Fruit fly (Drosophila melanogaster) whole organism, wandering third instar larva: ENCODE data around the gene CG42654.
A peak's percentile ranks its signal among the peaks of the same experiment; 100 is the strongest.

Experiments
- Abd-B ChIP-seq: fragments of >200 bp; optimal IDR thresholded peaks from 2 replicates; lab custom pipeline; 2017; ENCODE audit warnings: missing biosample characterization, missing genetic modification characterization
- CG32264 ChIP-seq: fragments of 200-800 bp; sonication (Bioruptor generic); optimal IDR thresholded peaks from 2 replicates; lab custom pipeline; 2016; ENCODE audit warnings: missing biosample characterization, missing genetic modification characterization
- CG9705 ChIP-seq: fragments of 200-800 bp; sonication (Bioruptor generic); optimal IDR thresholded peaks from 2 replicates; lab custom pipeline; 2018; ENCODE audit warnings: missing biosample characterization, mild to moderate bottlenecking, missing genetic modification characterization
- CrebA ChIP-seq: fragments of 200-800 bp; sonication (Bioruptor generic); optimal IDR thresholded peaks from 2 replicates; lab custom pipeline; 2016; ENCODE audit warnings: missing biosample characterization, mild to moderate bottlenecking, missing genetic modification characterization, borderline replicate concordance
- Dif ChIP-seq: fragments of 200-275, 200-300 bp; sonication (Bioruptor generic); optimal IDR thresholded peaks from 2 replicates; lab custom pipeline; 2018; ENCODE audit warnings: missing biosample characterization, missing genetic modification characterization; ENCODE audit not compliant: partially characterized antibody
- GATAd ChIP-seq: sonication (Bioruptor generic); optimal IDR thresholded peaks from 2 replicates; lab custom pipeline; 2016; ENCODE audit warnings: missing biosample characterization, missing genetic modification characterization
- HLH106 ChIP-seq: fragments of 200-800 bp; optimal IDR thresholded peaks from 3 replicates; lab custom pipeline; 2019; ENCODE audit warnings: missing biosample characterization, mild to moderate bottlenecking, missing genetic modification characterization, moderate library complexity
- Hnf4 ChIP-seq: fragments of 200-800 bp; sonication (Bioruptor generic); optimal IDR thresholded peaks from 2 replicates; lab custom pipeline; 2016; ENCODE audit warnings: missing biosample characterization, mild to moderate bottlenecking, missing genetic modification characterization
- Hr78 ChIP-seq: fragments of >200 bp; optimal IDR thresholded peaks from 2 replicates; lab custom pipeline; 2017; ENCODE audit warnings: missing biosample characterization, missing genetic modification characterization
- Hr83 ChIP-seq: fragments of 200-300 bp; sonication (Bioruptor generic); optimal IDR thresholded peaks from 2 replicates; lab custom pipeline; 2016; ENCODE audit warnings: missing biosample characterization, mild to moderate bottlenecking, missing genetic modification characterization, moderate library complexity; ENCODE audit not compliant: poor library complexity, severe bottlenecking
- Jra ChIP-seq: sonication (Bioruptor generic); optimal IDR thresholded peaks from 2 replicates; lab custom pipeline; 2016; ENCODE audit warnings: missing biosample characterization, missing genetic modification characterization
- Mio ChIP-seq: sonication (Bioruptor generic); optimal IDR thresholded peaks from 2 replicates; lab custom pipeline; 2016; ENCODE audit warnings: missing biosample characterization, missing genetic modification characterization
- Myc ChIP-seq: fragments of >200 bp; optimal IDR thresholded peaks from 2 replicates; lab custom pipeline; 2017
- N ChIP-seq: fragments of >200 bp; optimal IDR thresholded peaks from 2 replicates; lab custom pipeline; 2018; ENCODE audit warnings: missing biosample characterization, missing external identifiers, missing genetic modification characterization
- OdsH ChIP-seq: fragments of 200-800 bp; sonication (Bioruptor generic); optimal IDR thresholded peaks from 2 replicates; lab custom pipeline; 2016; ENCODE audit warnings: missing biosample characterization, mild to moderate bottlenecking, missing genetic modification characterization
- Rel ChIP-seq, 2 experiments: fragments of 200-800 bp; sonication (Bioruptor generic) in 1 of 2; optimal IDR thresholded peaks; 2 replicates in 1 of 2; 3 replicates in 1 of 2; lab custom pipeline; 2016 to 2019; ENCODE audit warnings: mild to moderate bottlenecking in 2 of 2, missing biosample characterization in 2 of 2, missing genetic modification characterization in 2 of 2, moderate library complexity in 1 of 2
- Sp1 ChIP-seq: fragments of 200-800 bp; sonication (Bioruptor generic); optimal IDR thresholded peaks from 3 replicates; lab custom pipeline; 2019; ENCODE audit warnings: missing biosample characterization, mild to moderate bottlenecking, missing genetic modification characterization, moderate library complexity
- Vsx2 ChIP-seq: fragments of 200-300, 225-300 bp; sonication (Bioruptor generic); optimal IDR thresholded peaks from 2 replicates; lab custom pipeline; 2018; ENCODE audit warnings: missing biosample characterization, missing genetic modification characterization; ENCODE audit not compliant: partially characterized antibody
- br ChIP-seq: fragments of 200-800 bp; sonication (Bioruptor generic); optimal IDR thresholded peaks from 2 replicates; lab custom pipeline; 2016; ENCODE audit warnings: missing biosample characterization, missing genetic modification characterization
- brk ChIP-seq: fragments of 200-800 bp; sonication (Bioruptor generic); optimal IDR thresholded peaks from 2 replicates; lab custom pipeline; 2016; ENCODE audit warnings: missing biosample characterization, mild to moderate bottlenecking, missing genetic modification characterization
- dl ChIP-seq, 2 experiments: fragments of 175-275, 200-275 bp in 1 of 2; fragments of 200-275 bp in 1 of 2; sonication (Bioruptor generic); optimal IDR thresholded peaks; lab custom pipeline; 2018; ENCODE audit warnings: mild to moderate bottlenecking in 2 of 2, missing biosample characterization in 2 of 2, missing genetic modification characterization in 2 of 2, moderate library complexity in 2 of 2; ENCODE audit not compliant: partially characterized antibody in 2 of 2, insufficient read depth in 1 of 2
- dmrt93B ChIP-seq: fragments of 200-800 bp; sonication (Bioruptor generic); optimal IDR thresholded peaks from 2 replicates; lab custom pipeline; 2018; ENCODE audit warnings: missing biosample characterization, mild to moderate bottlenecking, missing genetic modification characterization
- dsf ChIP-seq: sonication (Bioruptor generic); optimal IDR thresholded peaks from 2 replicates; lab custom pipeline; 2016; ENCODE audit warnings: missing biosample characterization, missing genetic modification characterization, borderline replicate concordance
- ey ChIP-seq: fragments of 200-800 bp; sonication (Bioruptor generic); optimal IDR thresholded peaks from 2 replicates; lab custom pipeline; 2016; ENCODE audit warnings: missing biosample characterization, missing genetic modification characterization
- foxo ChIP-seq, 2 experiments: fragments of 200-800 bp; sonication (Bioruptor generic); optimal IDR thresholded peaks; 2 replicates in 1 of 2; 3 replicates in 1 of 2; lab custom pipeline; 2016 to 2017; ENCODE audit warnings: missing biosample characterization in 2 of 2, missing genetic modification characterization in 2 of 2
- fru ChIP-seq: fragments of 200-800 bp; sonication (Bioruptor generic); optimal IDR thresholded peaks from 3 replicates; lab custom pipeline; 2016; ENCODE audit warnings: missing biosample characterization, mild to moderate bottlenecking, missing genetic modification characterization
- h ChIP-seq: fragments of 200-800 bp; sonication (Bioruptor generic); optimal IDR thresholded peaks from 3 replicates; lab custom pipeline; 2016; ENCODE audit warnings: missing biosample characterization, mild to moderate bottlenecking, missing genetic modification characterization
- jim ChIP-seq: fragments of 175-275, 200-325 bp; sonication (Bioruptor generic); optimal IDR thresholded peaks from 2 replicates; lab custom pipeline; 2016; ENCODE audit warnings: missing biosample characterization, mild to moderate bottlenecking, missing genetic modification characterization
- lola ChIP-seq: fragments of >200 bp; optimal IDR thresholded peaks from 2 replicates; lab custom pipeline; 2017; ENCODE audit warnings: missing biosample characterization, missing genetic modification characterization
- pan ChIP-seq: fragments of >200 bp; optimal IDR thresholded peaks from 2 replicates; lab custom pipeline; 2017
- psq ChIP-seq: fragments of 200-800 bp; sonication (Bioruptor generic); optimal IDR thresholded peaks from 3 replicates; lab custom pipeline; 2017; ENCODE audit warnings: missing biosample characterization, mild to moderate bottlenecking, missing genetic modification characterization, moderate library complexity
- rgr ChIP-seq: fragments of 200-800 bp; sonication (Bioruptor generic); optimal IDR thresholded peaks from 3 replicates; lab custom pipeline; 2016; ENCODE audit warnings: missing biosample characterization, mild to moderate bottlenecking, missing genetic modification characterization
- sage ChIP-seq: fragments of 200-800 bp; sonication (Bioruptor generic); optimal IDR thresholded peaks from 2 replicates; lab custom pipeline; 2016; ENCODE audit warnings: missing biosample characterization, mild to moderate bottlenecking, missing genetic modification characterization
- sv ChIP-seq: fragments of 200-800 bp; sonication (Bioruptor generic); optimal IDR thresholded peaks from 3 replicates; lab custom pipeline; 2016; ENCODE audit warnings: missing biosample characterization, missing genetic modification characterization
- tai ChIP-seq: sonication (Bioruptor generic); optimal IDR thresholded peaks from 2 replicates; lab custom pipeline; 2016; ENCODE audit warnings: missing biosample characterization, missing genetic modification characterization
- usp ChIP-seq: fragments of >200 bp; optimal IDR thresholded peaks from 2 replicates; lab custom pipeline; 2017; ENCODE audit warnings: missing biosample characterization, missing genetic modification characterization
- woc ChIP-seq: sonication (Bioruptor generic); optimal IDR thresholded peaks from 2 replicates; lab custom pipeline; 2016; ENCODE audit warnings: missing biosample characterization, mild to moderate bottlenecking, missing genetic modification characterization

The CG42654 gene

dm6 chr3L:20000878-20001640 lies 46.7 kb upstream of the CG42654 start:
- TF ChIP-seq Hr78 (GFP tag; lab: Kevin White, UChicago) (no peak), OdsH (GFP tag; lab: Kevin White, UChicago) (no peak), fru (GFP tag; lab: Kevin White, UChicago) (peak; percentile 41), woc (GFP tag; lab: Kevin White, UChicago) (peak; percentile 56)

DNA sequence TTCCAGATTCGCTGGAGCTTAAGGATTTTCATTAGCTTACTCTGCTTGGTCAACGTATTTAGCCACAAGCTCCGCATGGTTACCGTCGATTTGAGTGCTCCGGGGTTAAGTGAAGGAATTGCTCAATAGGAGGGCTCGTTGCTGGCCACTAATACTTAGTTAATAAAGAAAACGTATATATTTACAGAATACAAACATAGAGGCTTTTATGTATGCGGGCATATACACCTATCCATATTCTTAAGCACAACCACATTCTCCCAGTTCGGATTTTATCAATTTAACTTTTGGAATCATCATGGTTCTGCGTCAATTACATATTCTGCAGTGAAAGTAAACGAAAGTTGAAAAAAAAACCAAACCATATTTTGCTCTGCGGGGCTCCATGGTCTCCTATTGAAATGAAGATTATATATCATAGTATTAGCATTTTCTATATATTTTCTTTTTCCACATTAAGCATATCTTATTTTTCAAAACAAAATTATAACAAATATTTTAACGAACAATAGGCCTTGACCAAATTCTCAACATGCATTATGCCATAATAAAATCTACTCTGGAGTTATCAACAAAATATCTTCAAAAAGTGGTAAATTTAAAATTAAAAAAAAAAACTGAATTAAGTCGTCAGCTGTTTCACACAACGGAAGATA lies 45.9 kb upstream of the CG42654 start, which contains the start of the genes Tom20 and Gabat:
Gene Tom20, plus strand, starts transcription at position 564 of the 656 bp plus-strand sequence.
Gene Gabat, minus strand, starts transcription at position 606 of the 656 bp plus-strand sequence.
- TF ChIP-seq dl (GFP tag; optimal IDR thresholded peaks at IDR 0.05; lab: Kevin White, UChicago; ENCODE audit: insufficient read depth in 1 of 2, partially characterized antibody in 2 of 2) (no peak), lola (no peak)

DNA sequence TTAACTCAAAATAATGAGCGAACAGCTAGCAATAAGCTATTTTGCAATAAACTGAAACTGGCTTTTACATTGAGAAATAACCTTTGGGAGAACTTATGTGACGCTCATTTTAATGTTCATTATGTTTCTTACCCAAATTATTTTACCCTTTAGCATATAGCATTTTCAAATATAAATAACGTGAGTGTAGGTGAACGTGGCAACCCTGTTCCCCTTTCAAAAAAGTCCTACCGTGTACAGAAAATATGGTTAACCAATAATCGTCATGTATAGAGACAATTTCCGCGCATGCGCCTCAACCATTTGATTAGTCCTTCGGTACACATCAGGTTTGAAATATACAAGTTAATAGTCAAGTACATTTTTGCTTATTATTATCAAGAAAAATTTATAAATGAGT lies 39.7 kb upstream of the CG42654 start:
- no peak for TF ChIP-seq ey (GFP tag; lab: Kevin White, UChicago)
- TF ChIP-seq dl (GFP tag; optimal IDR thresholded peaks at IDR 0.05; lab: Kevin White, UChicago; ENCODE audit: insufficient read depth in 1 of 2, partially characterized antibody in 2 of 2), result no peak
- no peak for TF ChIP-seq rgr (GFP tag; lab: Kevin White, UChicago)
- TF ChIP-seq Vsx2 (GFP tag; lab: Kevin White, UChicago), result no peak
- TF ChIP-seq Hr83, result no peak
- no peak for TF ChIP-seq tai (GFP tag; lab: Kevin White, UChicago)
- no peak for TF ChIP-seq OdsH (GFP tag; lab: Kevin White, UChicago)
- no peak for TF ChIP-seq HLH106
- no peak for TF ChIP-seq dmrt93B
- TF ChIP-seq br (GFP tag; lab: Kevin White, UChicago), result no peak
- no peak for TF ChIP-seq sage (GFP tag; lab: Kevin White, UChicago)
- no peak for TF ChIP-seq N
- no peak for TF ChIP-seq sv (GFP tag; lab: Kevin White, UChicago)
- TF ChIP-seq woc (GFP tag; lab: Kevin White, UChicago), result no peak
- no peak for TF ChIP-seq Mio
- no peak for TF ChIP-seq Sp1 (GFP tag; lab: Kevin White, UChicago)
- TF ChIP-seq CrebA, result no peak

DNA sequence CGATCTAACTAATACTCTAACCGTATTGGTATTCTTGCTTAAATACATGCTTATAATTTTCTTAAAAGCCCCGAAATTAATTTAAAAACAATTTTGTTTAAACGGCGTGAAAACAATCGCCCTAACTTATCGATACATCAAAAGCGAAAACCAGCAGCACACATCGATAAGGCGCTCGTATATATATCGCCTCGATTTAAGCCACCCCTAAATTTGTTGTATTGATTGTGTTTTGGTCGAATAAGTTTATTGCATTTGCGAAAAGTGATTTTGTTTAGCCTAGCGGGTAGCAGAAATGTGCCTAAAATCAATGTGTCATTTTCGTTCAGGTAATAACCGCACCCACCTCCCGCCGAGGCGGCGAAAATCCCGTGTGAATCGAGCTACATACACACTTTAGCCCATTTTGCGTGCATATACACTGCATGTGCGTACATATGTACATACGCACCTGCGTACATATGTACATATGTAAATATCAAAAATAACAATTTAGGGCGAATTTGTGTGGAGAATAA lies 37.4 kb upstream of the CG42654 start, which contains the start of the genes CG7646 and Nca:
Gene CG7646, plus strand, starts transcription at position 174 of the 518 bp plus-strand sequence.
Gene Nca, plus strand, starts transcription at position 174 of the 518 bp plus-strand sequence.
- TF ChIP-seq lola (no peak), GATAd (GFP tag; lab: Kevin White, UChicago) (no peak), Mio (no peak), dsf (GFP tag; lab: Kevin White, UChicago) (no peak), Vsx2 (GFP tag; lab: Kevin White, UChicago) (no peak), dl (GFP tag; optimal IDR thresholded peaks at IDR 0.05; lab: Kevin White, UChicago; ENCODE audit: insufficient read depth in 1 of 2, partially characterized antibody in 2 of 2) (no peak), Sp1 (GFP tag; lab: Kevin White, UChicago) (no peak), usp (GFP tag; lab: Kevin White, UChicago) (no peak), Myc (lab: Kevin White, UChicago) (no peak), CG32264 (GFP tag; lab: Kevin White, UChicago) (no peak), jim (GFP tag; lab: Kevin White, UChicago) (no peak), pan (lab: Kevin White, UChicago) (no peak), Hnf4 (GFP tag; lab: Kevin White, UChicago) (no peak), tai (GFP tag; lab: Kevin White, UChicago) (peak; percentile 5), foxo (GFP tag; optimal IDR thresholded peaks at IDR 0.05; lab: Kevin White, UChicago) (no peak), Dif (GFP tag; lab: Kevin White, UChicago) (no peak), woc (GFP tag; lab: Kevin White, UChicago) (no peak), Rel (GFP tag; optimal IDR thresholded peaks at IDR 0.05; lab: Kevin White, UChicago) (no peak), Rel (tag; optimal IDR thresholded peaks at IDR 0.05; lab: Kevin White, UChicago) (no peak), ey (GFP tag; lab: Kevin White, UChicago) (no peak), Hr83 (peak; percentile 3), HLH106 (no peak), rgr (GFP tag; lab: Kevin White, UChicago) (no peak), fru (GFP tag; lab: Kevin White, UChicago) (no peak), Abd-B (GFP tag; lab: Kevin White, UChicago) (no peak), sage (GFP tag; lab: Kevin White, UChicago) (no peak), psq (GFP tag; lab: Kevin White, UChicago) (no peak), brk (peak; percentile 30), br (GFP tag; lab: Kevin White, UChicago) (no peak), CG9705 (peak; percentile 22), CrebA (no peak), sv (GFP tag; lab: Kevin White, UChicago) (no peak), N (no peak), h (GFP tag; lab: Kevin White, UChicago) (peak; percentile 29), dmrt93B (no peak), Jra (GFP tag; lab: Kevin White, UChicago) (peak; percentile 46)
